Fruit fly (Drosophila melanogaster): ENCODE data around the gene CG31342.
A peak's percentile ranks its signal among the peaks of the same experiment; 100 is the strongest.

Gene CG31342

dm6 chr3R:12960929-12961855, 24.6 kb upstream of the CG31342 start, which contains the start of gene Spc25 (continued):
- TF ChIP-seq Mrtf (GFP tag; IDR thresholded peaks at IDR 0.05): no peak
- TF ChIP-seq CG2678 (tag; optimal IDR thresholded peaks at IDR 0.05): peak; percentile 9
- peak; percentile 95 for TF ChIP-seq CG16813 (GFP tag; IDR thresholded peaks at IDR 0.05; ENCODE audit: partially characterized antibody)
- TF ChIP-seq BtbVII (GFP tag; optimal IDR thresholded peaks at IDR 0.05): peak; percentile 20
- TF ChIP-seq pb (GFP tag; optimal IDR thresholded peaks at IDR 0.05): no peak
- TF ChIP-seq Hmx (GFP tag; optimal IDR thresholded peaks at IDR 0.05): no peak
- peak; percentile 64 for TF ChIP-seq Elba2 (GFP tag; optimal IDR thresholded peaks at IDR 0.05)
- TF ChIP-seq her (GFP tag; optimal IDR thresholded peaks at IDR 0.05): peak; percentile 51
- TF ChIP-seq Dad (GFP tag; optimal IDR thresholded peaks at IDR 0.05): peak; percentile 73
- TF ChIP-seq Hr3 (GFP tag; optimal IDR thresholded peaks at IDR 0.05): peak; percentile 14
- peak; percentile 57 for TF ChIP-seq maf-S (GFP tag; optimal IDR thresholded peaks at IDR 0.05)
- no peak for TF ChIP-seq CG7745 (tag; optimal IDR thresholded peaks at IDR 0.05)
- peak; percentile 96 for TF ChIP-seq Dref (GFP tag; IDR thresholded peaks at IDR 0.05)
- peak; percentile 97 for TF ChIP-seq Opbp (GFP tag; IDR thresholded peaks at IDR 0.05; ENCODE audit: partially characterized antibody)
- peak; percentile 67 for TF ChIP-seq vvl (GFP tag; IDR thresholded peaks at IDR 0.05)
- TF ChIP-seq Hr78 (GFP tag; optimal IDR thresholded peaks at IDR 0.05): no peak
- TF ChIP-seq Side (GFP tag; optimal IDR thresholded peaks at IDR 0.05): peak; percentile 67
- no peak for TF ChIP-seq seq (GFP tag; IDR thresholded peaks at IDR 0.05)
- TF ChIP-seq CG15479 (GFP tag; optimal IDR thresholded peaks at IDR 0.05): no peak
- no peak for TF ChIP-seq CG12104 (GFP tag; optimal IDR thresholded peaks at IDR 0.05)
- TF ChIP-seq CG43689 (GFP tag; IDR thresholded peaks at IDR 0.05): no peak
- peak; percentile 36 for TF ChIP-seq slou (GFP tag; optimal IDR thresholded peaks at IDR 0.05)
- TF ChIP-seq hb (GFP tag; IDR thresholded peaks at IDR 0.05; ENCODE audit: partially characterized antibody): peak; percentile 93
- TF ChIP-seq CG3281 (GFP tag; optimal IDR thresholded peaks at IDR 0.05): peak; percentile 9
- no peak for TF ChIP-seq Nf-YB (GFP tag; optimal IDR thresholded peaks at IDR 0.05)
- TF ChIP-seq pum (GFP tag; optimal IDR thresholded peaks at IDR 0.05): peak; percentile 66
- peak; percentile 32 for TF ChIP-seq CG4424 (GFP tag; optimal IDR thresholded peaks at IDR 0.05)
- TF ChIP-seq dmrt11E (tag; optimal IDR thresholded peaks at IDR 0.05): peak; percentile 12
- peak; percentile 58 for TF ChIP-seq CG14710 (tag; optimal IDR thresholded peaks at IDR 0.05)
- TF ChIP-seq CG10366 (GFP tag; IDR thresholded peaks at IDR 0.05): peak; percentile 54
- TF ChIP-seq Xbp1 (GFP tag; optimal IDR thresholded peaks at IDR 0.05): peak; percentile 68
- peak; percentile 52 for TF ChIP-seq az2 (GFP tag; optimal IDR thresholded peaks at IDR 0.05)
- TF ChIP-seq PHDP (tag; optimal IDR thresholded peaks at IDR 0.05): peak; percentile 55
- peak; percentile 87 for TF ChIP-seq CG7963 (GFP tag; IDR thresholded peaks at IDR 0.05; ENCODE audit: partially characterized antibody)
- no peak for TF ChIP-seq Eip74EF (GFP tag; optimal IDR thresholded peaks at IDR 0.05)
- TF ChIP-seq CG2129 (GFP tag; IDR thresholded peaks at IDR 0.05; ENCODE audit: partially characterized antibody): peak; percentile 76
- TF ChIP-seq luna (GFP tag; optimal IDR thresholded peaks at IDR 0.05): peak; percentile 36
- TF ChIP-seq CG34224 (GFP tag; IDR thresholded peaks at IDR 0.05; ENCODE audit: partially characterized antibody): peak; percentile 93
- no peak for TF ChIP-seq NK7.1 (GFP tag; optimal IDR thresholded peaks at IDR 0.05)
- TF ChIP-seq Lim3 (GFP tag; IDR thresholded peaks at IDR 0.05): no peak
- no peak for TF ChIP-seq D19A (tag; optimal IDR thresholded peaks at IDR 0.05)
- no peak for TF ChIP-seq CG10959 (GFP tag; IDR thresholded peaks at IDR 0.05)
- TF ChIP-seq CG10543 (GFP tag; optimal IDR thresholded peaks at IDR 0.05): no peak
- TF ChIP-seq CG8388 (GFP tag; optimal IDR thresholded peaks at IDR 0.05): peak; percentile 22
- TF ChIP-seq sna (GFP tag; IDR thresholded peaks at IDR 0.05; ENCODE audit: partially characterized antibody): peak; percentile 92
- TF ChIP-seq CG14667 (GFP tag; IDR thresholded peaks at IDR 0.05): 0 out of 2 replicates have a peak, but pooled peaks have one; percentile 4
- TF ChIP-seq so (GFP tag; IDR thresholded peaks at IDR 0.05): no peak
- TF ChIP-seq hbn (GFP tag; IDR thresholded peaks at IDR 0.05; ENCODE audit: partially characterized antibody): peak; percentile 95
